Fruit fly (Drosophila melanogaster): ENCODE results near the gene CG5194.

CG5194 gene

DNA sequence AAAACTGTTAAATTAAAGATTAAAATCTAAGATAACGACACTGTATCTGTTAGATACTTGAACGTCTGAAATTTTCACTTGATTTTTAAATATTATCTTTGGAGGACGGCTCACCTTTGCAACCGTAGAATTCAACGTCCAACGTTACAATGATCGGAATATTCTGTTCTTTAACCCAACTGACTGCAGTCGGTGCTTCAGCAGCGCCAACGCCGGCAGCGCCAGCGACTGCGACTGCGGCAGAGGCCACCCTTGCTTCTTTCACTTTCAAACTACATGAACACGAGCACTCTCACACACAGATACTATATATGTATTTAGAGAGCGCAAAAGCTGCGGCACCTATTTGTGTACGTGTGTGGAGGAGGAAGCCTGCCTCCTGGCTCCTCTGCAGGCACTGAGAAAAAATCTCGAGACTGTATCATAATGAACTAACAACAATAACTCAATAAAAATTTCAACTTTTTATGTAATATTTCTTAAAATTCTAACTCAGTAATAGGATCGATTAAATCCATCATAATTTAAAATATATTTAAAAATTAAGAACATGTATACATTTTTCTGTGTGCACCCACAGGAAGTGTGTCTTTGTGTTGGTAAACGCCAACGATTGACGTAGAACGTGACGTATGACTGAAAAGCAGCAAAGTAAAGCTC, 47.9 kb upstream of the CG5194 start (continued):
- TF ChIP-seq CG11560 (tag; IDR thresholded peaks at IDR 0.05), result peak; percentile 75; the same call in 2 of the 3 replicates
- TF ChIP-seq CG34422 (GFP tag; IDR thresholded peaks at IDR 0.05), result peak; percentile 86
- TF ChIP-seq D19B (GFP tag; optimal IDR thresholded peaks at IDR 0.05), result peak; percentile 66
- peak; percentile 61 for TF ChIP-seq mam (GFP tag; optimal IDR thresholded peaks at IDR 0.05)
- no peak for TF ChIP-seq Scr (GFP tag; IDR thresholded peaks at IDR 0.05; ENCODE audit: partially characterized antibody)
- peak; percentile 37 for TF ChIP-seq ash1 (GFP tag; optimal IDR thresholded peaks at IDR 0.05)
- peak; percentile 79 for TF ChIP-seq CG14050 (GFP tag; IDR thresholded peaks at IDR 0.05)
- peak; percentile 89 for TF ChIP-seq NfI (GFP tag; optimal IDR thresholded peaks at IDR 0.05)
- peak; percentile 11 for TF ChIP-seq Side (GFP tag; optimal IDR thresholded peaks at IDR 0.05)
- TF ChIP-seq Sry-δ (GFP tag; optimal IDR thresholded peaks at IDR 0.05), result peak; percentile 3
- peak; percentile 88 for TF ChIP-seq CG6689 (GFP tag; IDR thresholded peaks at IDR 0.05)
- TF ChIP-seq GATAe (GFP tag; conservative IDR thresholded peaks at IDR 0.05), result peak; percentile 56; the same call in 1 of the 2 replicates
- peak; percentile 59 for TF ChIP-seq Jarid2 (GFP tag; optimal IDR thresholded peaks at IDR 0.05)
- TF ChIP-seq Eip74EF (GFP tag; optimal IDR thresholded peaks at IDR 0.05), result peak in 1 of 2 experiments; percentile 91
- no peak for TF ChIP-seq repo (GFP tag; optimal IDR thresholded peaks at IDR 0.05)
- peak; percentile 70; the same call in 2 of the 3 replicates for TF ChIP-seq otp (GFP tag; IDR thresholded peaks at IDR 0.05)
- peak; percentile 97 for TF ChIP-seq Drgx (GFP tag; IDR thresholded peaks at IDR 0.05)
- TF ChIP-seq ato (GFP tag; IDR thresholded peaks at IDR 0.05; ENCODE audit: partially characterized antibody), result no peak
- 0 out of 2 replicates have a peak, but pooled peaks have one; percentile 27 for TF ChIP-seq Dref (GFP tag; IDR thresholded peaks at IDR 0.05)
- TF ChIP-seq Hmr (GFP tag; optimal IDR thresholded peaks at IDR 0.05), result peak; percentile 96
- peak; percentile 80 for TF ChIP-seq Max (GFP tag; optimal IDR thresholded peaks at IDR 0.05)
- TF ChIP-seq CG4617 (GFP tag; optimal IDR thresholded peaks at IDR 0.05; ENCODE audit: borderline replicate concordance), result peak; percentile 48
- peak; percentile 90 for TF ChIP-seq Xbp1 (GFP tag; optimal IDR thresholded peaks at IDR 0.05)
- peak; percentile 93 for TF ChIP-seq nmo (GFP tag; optimal IDR thresholded peaks at IDR 0.05)
- TF ChIP-seq disco-r (GFP tag; optimal IDR thresholded peaks at IDR 0.05), result no peak
- TF ChIP-seq CrebB (tag; optimal IDR thresholded peaks at IDR 0.05), result peak; percentile 88
- no peak for TF ChIP-seq luna (GFP tag; optimal IDR thresholded peaks at IDR 0.05)
- TF ChIP-seq NC2α (GFP tag; optimal IDR thresholded peaks at IDR 0.05), result no peak
- peak; percentile 75 for TF ChIP-seq CG1024 (GFP tag; IDR thresholded peaks at IDR 0.05)
- TF ChIP-seq CG2202 (tag; optimal IDR thresholded peaks at IDR 0.05), result peak; percentile 76
- no peak for TF ChIP-seq BEAF-32 (GFP tag; optimal IDR thresholded peaks at IDR 0.05)
- TF ChIP-seq CG11723 (GFP tag; optimal IDR thresholded peaks at IDR 0.05), result peak; percentile 80
- TF ChIP-seq CoRest (tag; optimal IDR thresholded peaks at IDR 0.05), result peak; percentile 94
- TF ChIP-seq hb (GFP tag; IDR thresholded peaks at IDR 0.05; ENCODE audit: partially characterized antibody), result no peak
- no peak for TF ChIP-seq knrl (GFP tag; IDR thresholded peaks at IDR 0.05; ENCODE audit: partially characterized antibody)
- peak; percentile 81 for TF ChIP-seq CG15514 (GFP tag; optimal IDR thresholded peaks at IDR 0.05)
- peak; percentile 76 for TF ChIP-seq CG10462 (GFP tag; optimal IDR thresholded peaks at IDR 0.05)
- TF ChIP-seq CG6791 (GFP tag; IDR thresholded peaks at IDR 0.05; ENCODE audit: partially characterized antibody), result no peak
- peak; percentile 79 for TF ChIP-seq CG6272 (GFP tag; IDR thresholded peaks at IDR 0.05)
- TF ChIP-seq CG32767 (GFP tag; IDR thresholded peaks at IDR 0.05), result peak; percentile 82
- peak; percentile 2 for TF ChIP-seq pfk (GFP tag; optimal IDR thresholded peaks at IDR 0.05)
- peak; percentile 73 for TF ChIP-seq YL-1 (GFP tag; optimal IDR thresholded peaks at IDR 0.05)
- peak; percentile 91 for TF ChIP-seq CG13296 (GFP tag; optimal IDR thresholded peaks at IDR 0.05)
- TF ChIP-seq CG18599 (GFP tag; optimal IDR thresholded peaks at IDR 0.05), result peak; percentile 98
- peak; percentile 21 for TF ChIP-seq slp2 (GFP tag; optimal IDR thresholded peaks at IDR 0.05)
- no peak for TF ChIP-seq sna (GFP tag; IDR thresholded peaks at IDR 0.05; ENCODE audit: partially characterized antibody)
- TF ChIP-seq Ets97D (GFP tag; optimal IDR thresholded peaks at IDR 0.05), result peak; percentile 3
- no peak for TF ChIP-seq mld (GFP tag; IDR thresholded peaks at IDR 0.05; ENCODE audit: partially characterized antibody)

Data from whole organism, embryonic.